Fruit fly (Drosophila melanogaster): Measurements from ENCODE around the gene Myb.

Gene Myb

DNA sequence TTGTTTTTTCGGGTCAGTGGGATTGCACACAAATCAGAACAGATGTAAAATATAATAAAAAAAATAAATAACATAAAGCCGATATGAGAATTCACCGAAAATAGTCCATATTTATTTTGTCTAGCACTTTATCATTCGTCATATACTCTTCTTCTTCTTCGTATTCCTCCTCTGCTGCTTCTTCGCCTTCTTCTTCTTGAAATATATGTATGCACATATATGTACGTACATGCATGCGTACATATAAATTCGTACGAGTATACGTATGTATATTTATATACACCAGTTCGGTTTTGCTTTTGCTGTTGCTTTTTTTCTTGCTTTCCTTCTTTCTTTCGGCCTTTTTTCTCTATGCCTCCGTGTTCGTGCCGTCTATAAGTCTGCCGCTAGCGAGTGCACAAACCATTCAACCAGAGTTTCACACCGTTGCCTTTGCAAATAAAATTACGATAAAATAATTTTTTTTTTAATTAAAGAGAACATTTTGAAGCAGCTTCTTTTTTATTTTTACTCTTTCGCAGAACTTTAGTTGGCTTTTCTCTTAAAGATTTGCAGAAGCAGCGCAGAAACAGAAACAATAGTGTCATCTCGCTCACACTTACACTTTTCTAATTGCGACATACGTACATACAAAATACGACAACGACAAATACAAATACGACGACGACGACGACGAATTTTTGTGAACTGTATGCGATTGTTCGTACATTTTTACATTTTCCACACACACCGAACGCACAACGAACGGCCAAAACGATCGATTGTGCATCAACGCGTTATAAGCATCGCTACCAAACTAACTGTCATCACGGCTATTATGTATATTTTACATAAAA is 29.0 kb upstream of the Myb start (continued):
- TF ChIP-seq crp (GFP tag; optimal IDR thresholded peaks at IDR 0.05) (no peak), CG7928 (GFP tag; optimal IDR thresholded peaks at IDR 0.05) (no peak), CG10147 (GFP tag; optimal IDR thresholded peaks at IDR 0.05) (no peak), Asciz (GFP tag; optimal IDR thresholded peaks at IDR 0.05) (no peak), Scr (GFP tag; IDR thresholded peaks at IDR 0.05; ENCODE audit: partially characterized antibody) (no peak), CG4854 (GFP tag; optimal IDR thresholded peaks at IDR 0.05) (no peak), CG12391 (tag; optimal IDR thresholded peaks at IDR 0.05) (no peak), H2.0 (GFP tag; IDR thresholded peaks at IDR 0.05) (no peak), CG10654 (GFP tag; optimal IDR thresholded peaks at IDR 0.05) (no peak), Mad (GFP tag; optimal IDR thresholded peaks at IDR 0.05) (no peak), Hmr (GFP tag; optimal IDR thresholded peaks at IDR 0.05) (no peak), ATbp (GFP tag; optimal IDR thresholded peaks at IDR 0.05) (peak; percentile 68), ftz-f1 (GFP tag; optimal IDR thresholded peaks at IDR 0.05) (no peak), Drgx (GFP tag; IDR thresholded peaks at IDR 0.05) (peak; percentile 94), Tbp (GFP tag; optimal IDR thresholded peaks at IDR 0.05) (no peak), CG9932 (GFP tag; IDR thresholded peaks at IDR 0.05) (no peak), Side (GFP tag; optimal IDR thresholded peaks at IDR 0.05) (no peak), phol (tag; optimal IDR thresholded peaks at IDR 0.05) (no peak), Hr51 (GFP tag; optimal IDR thresholded peaks at IDR 0.05) (no peak), Max (GFP tag; optimal IDR thresholded peaks at IDR 0.05) (no peak), CG10462 (GFP tag; optimal IDR thresholded peaks at IDR 0.05) (no peak), CG8290 (GFP tag; optimal IDR thresholded peaks at IDR 0.05) (no peak), CG8290 (tag; optimal IDR thresholded peaks at IDR 0.05) (no peak), CG18262 (tag; optimal IDR thresholded peaks at IDR 0.05) (no peak), sc (optimal IDR thresholded peaks at IDR 0.05) (no peak), sc (GFP tag; optimal IDR thresholded peaks at IDR 0.05) (no peak), CG14965 (GFP tag; optimal IDR thresholded peaks at IDR 0.05; ENCODE audit: borderline replicate concordance) (no peak), CG6791 (GFP tag; IDR thresholded peaks at IDR 0.05; ENCODE audit: partially characterized antibody) (peak; percentile 63; the same call in 2 of the 3 replicates), twi (tag; optimal IDR thresholded peaks at IDR 0.05) (no peak), aop (GFP tag; IDR thresholded peaks at IDR 0.05) (no peak), grn (GFP tag; optimal IDR thresholded peaks at IDR 0.05) (no peak), otp (GFP tag; IDR thresholded peaks at IDR 0.05) (no peak), nerfin-1 (tag; optimal IDR thresholded peaks at IDR 0.05) (no peak), Atf-2 (GFP tag; optimal IDR thresholded peaks at IDR 0.05) (no peak), Neu2 (GFP tag; optimal IDR thresholded peaks at IDR 0.05; ENCODE audit: borderline replicate concordance) (no peak)

- TF ChIP-seq CG15479 (GFP tag; optimal IDR thresholded peaks at IDR 0.05), result peak; percentile 19
- peak; percentile 91 to 99 for TF ChIP-seq insv (GFP tag; optimal IDR thresholded peaks at IDR 0.05)
- TF ChIP-seq Hand (GFP tag; optimal IDR thresholded peaks at IDR 0.05), result no peak
- no peak for TF ChIP-seq hkb (optimal IDR thresholded peaks at IDR 0.05)
- no peak for TF ChIP-seq hkb (GFP tag; IDR thresholded peaks at IDR 0.05)
- no peak for TF ChIP-seq Doc3 (GFP tag; IDR thresholded peaks at IDR 0.05; ENCODE audit: partially characterized antibody)
- peak; percentile 67 for TF ChIP-seq CG10267 (tag; optimal IDR thresholded peaks at IDR 0.05)
- TF ChIP-seq pfk (GFP tag; optimal IDR thresholded peaks at IDR 0.05), result no peak
- TF ChIP-seq CG11093 (GFP tag; IDR thresholded peaks at IDR 0.05), result no peak
- TF ChIP-seq CTCF (GFP tag; optimal IDR thresholded peaks at IDR 0.05), result no peak
- no peak for TF ChIP-seq Dll (GFP tag; IDR thresholded peaks at IDR 0.05; ENCODE audit: partially characterized antibody)
- TF ChIP-seq CG32767 (GFP tag; IDR thresholded peaks at IDR 0.05), result no peak
- TF ChIP-seq CG8290 (GFP tag; optimal IDR thresholded peaks at IDR 0.05), result peak; percentile 51
- TF ChIP-seq CG8290 (tag; optimal IDR thresholded peaks at IDR 0.05), result peak in 1 of 2 experiments; percentile 32
- peak; percentile 46 for TF ChIP-seq Elba2 (GFP tag; optimal IDR thresholded peaks at IDR 0.05)
- peak; percentile 70 for TF ChIP-seq zen (tag; optimal IDR thresholded peaks at IDR 0.05)
- TF ChIP-seq CG17328 (GFP tag; IDR thresholded peaks at IDR 0.05), result no peak
These were observed 17.9 kb upstream of the Myb start for dm6 chrX:15875569-15875968.
